Fruit fly (Drosophila melanogaster): ENCODE data around the gene CG42300.
A peak's percentile ranks its signal among the peaks of the same experiment; 100 is the strongest.

Gene CG42300

DNA sequence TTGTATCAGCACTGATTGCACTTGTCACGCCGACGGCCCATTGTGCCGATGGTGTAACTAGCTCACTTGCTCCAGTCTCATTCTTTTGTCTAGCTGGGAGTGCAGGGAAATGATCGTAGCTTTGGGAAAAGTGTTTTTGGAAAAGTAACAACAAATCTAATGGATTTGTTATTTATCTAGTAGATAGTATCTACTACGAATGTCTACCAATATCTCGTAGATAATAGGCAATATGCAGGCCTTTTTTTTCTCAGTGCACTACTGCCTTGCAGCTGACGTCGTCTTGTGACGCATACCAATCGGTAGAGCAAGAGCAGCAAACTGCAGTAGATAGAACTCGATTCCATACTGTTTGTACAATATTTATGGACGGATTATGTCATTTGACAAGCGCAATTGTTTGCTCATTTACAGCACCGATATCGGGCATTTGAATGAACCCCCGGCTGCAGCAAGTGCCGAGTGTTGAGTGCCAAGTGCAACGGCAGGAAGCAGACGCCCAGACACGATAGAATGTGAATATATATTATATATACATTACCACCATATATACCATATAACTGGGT, 12.3 kb downstream of the CG42300 start:
- peak; percentile 19 for TF ChIP-seq sens (GFP tag)
- TF ChIP-seq CG3163 (GFP tag; optimal IDR thresholded peaks at IDR 0.05) = no peak
- no peak for TF ChIP-seq CG15479 (GFP tag; optimal IDR thresholded peaks at IDR 0.05)
- TF ChIP-seq Drgx (GFP tag; IDR thresholded peaks at IDR 0.05) = peak; percentile 73
- TF ChIP-seq psq (GFP tag; optimal IDR thresholded peaks at IDR 0.05) = no peak
- TF ChIP-seq CG8290 (GFP tag; optimal IDR thresholded peaks at IDR 0.05) = no peak
- no peak for TF ChIP-seq CG8290 (tag; optimal IDR thresholded peaks at IDR 0.05)
- TF ChIP-seq CG4617 (GFP tag; optimal IDR thresholded peaks at IDR 0.05; ENCODE audit: borderline replicate concordance) = no peak
- no peak for TF ChIP-seq Optix (GFP tag; IDR thresholded peaks at IDR 0.05)
- no peak for TF ChIP-seq CG31365 (tag; optimal IDR thresholded peaks at IDR 0.05)
- no peak for TF ChIP-seq phol (tag; optimal IDR thresholded peaks at IDR 0.05)
- TF ChIP-seq lmd (GFP tag; IDR thresholded peaks at IDR 0.05) = no peak

DNA sequence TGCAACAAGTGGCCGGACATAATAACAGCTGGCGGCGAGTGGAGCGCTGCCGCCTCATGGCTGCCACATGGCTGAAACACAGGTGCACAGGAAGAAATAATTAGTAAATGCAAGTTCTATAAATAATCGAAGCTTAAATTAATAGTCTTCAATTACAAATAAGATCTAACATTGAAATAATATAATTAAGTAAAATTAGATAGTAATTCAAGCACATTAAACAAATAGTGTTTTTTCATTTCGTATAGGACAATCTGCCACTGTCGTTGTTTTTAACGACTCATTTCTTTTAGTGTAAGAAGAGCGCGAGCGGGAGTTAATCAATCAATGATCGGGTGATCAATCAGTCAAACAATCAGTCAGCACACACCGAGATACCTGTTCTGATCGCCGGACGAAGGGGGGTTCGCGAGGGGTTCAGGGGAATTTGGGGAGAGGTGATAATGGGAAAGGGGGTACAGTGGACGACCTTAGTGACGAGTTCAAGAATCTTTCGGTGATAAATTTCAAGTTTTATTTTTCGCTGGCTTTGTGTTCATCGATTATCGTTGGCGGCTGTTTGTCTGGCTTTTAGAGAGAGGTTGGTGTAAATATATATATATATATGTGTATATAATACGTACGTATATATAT, 15.9 kb downstream of the CG42300 start:
- TF ChIP-seq twi (tag; optimal IDR thresholded peaks at IDR 0.05) (peak; percentile 49), CG9797 (GFP tag; optimal IDR thresholded peaks at IDR 0.05) (no peak), nmo (GFP tag; optimal IDR thresholded peaks at IDR 0.05) (peak; percentile 24), CG6683 (GFP tag; optimal IDR thresholded peaks at IDR 0.05) (no peak), CG7839 (tag; optimal IDR thresholded peaks at IDR 0.05) (peak; percentile 40), CG8281 (tag; optimal IDR thresholded peaks at IDR 0.05) (peak; percentile 38), CG10979 (tag; optimal IDR thresholded peaks at IDR 0.05) (peak; percentile 11), CG11504 (tag; optimal IDR thresholded peaks at IDR 0.05) (peak; percentile 21), sisA (GFP tag; IDR thresholded peaks at IDR 0.05) (no peak), CG17912 (GFP tag; optimal IDR thresholded peaks at IDR 0.05) (no peak), lola (GFP tag; optimal IDR thresholded peaks at IDR 0.05) (peak in 1 of 3 experiments; percentile 7), grn (GFP tag; optimal IDR thresholded peaks at IDR 0.05) (peak; percentile 21), Sin3A (optimal IDR thresholded peaks at IDR 0.05) (no peak), CG2678 (tag; optimal IDR thresholded peaks at IDR 0.05) (peak; percentile 9), sr (GFP tag; IDR thresholded peaks at IDR 0.05) (no peak), Dll (GFP tag; IDR thresholded peaks at IDR 0.05; ENCODE audit: partially characterized antibody) (no peak), Blimp-1 (GFP tag; optimal IDR thresholded peaks at IDR 0.05) (peak; percentile 25), CG18262 (tag; optimal IDR thresholded peaks at IDR 0.05) (peak; percentile 7), CG12659 (GFP tag; optimal IDR thresholded peaks at IDR 0.05) (no peak), CG8359 (GFP tag; optimal IDR thresholded peaks at IDR 0.05; ENCODE audit: borderline replicate concordance) (no peak), Gsc (GFP tag; IDR thresholded peaks at IDR 0.05) (no peak), CG31441 (GFP tag; IDR thresholded peaks at IDR 0.05) (peak; percentile 37; the same call in 1 of the 2 replicates), CG15479 (GFP tag; optimal IDR thresholded peaks at IDR 0.05) (no peak), Doc2 (GFP tag; IDR thresholded peaks at IDR 0.05) (no peak), esg (GFP tag; conservative IDR thresholded peaks at IDR 0.05) (no peak), crol (GFP tag; IDR thresholded peaks at IDR 0.05) (peak; percentile 76), phol (tag; optimal IDR thresholded peaks at IDR 0.05) (peak; percentile 11), gem (tag; optimal IDR thresholded peaks at IDR 0.05) (peak; percentile 29), bsh (GFP tag; optimal IDR thresholded peaks at IDR 0.05) (peak in 1 of 2 experiments; percentile 33), CG2712 (tag; optimal IDR thresholded peaks at IDR 0.05) (peak; percentile 13), lab (GFP tag; optimal IDR thresholded peaks at IDR 0.05) (peak; percentile 41)

All from whole organism, embryonic.